Worm (Caenorhabditis elegans) whole organism, L3 larva: ENCODE results near the gene cutl-26.

Experiments
- elt-2 ChIP-seq: sonication (generic microtip); optimal IDR thresholded peaks from 2 replicates; lab custom pipeline; 2016; ENCODE audit warnings: missing genetic modification reagents, mild to moderate bottlenecking, missing genetic modification characterization, missing compliant biosample characterization
- elt-3 ChIP-seq, 3 experiments: fragments of 150-350 bp in 1 of 3; sonication (generic microtip) in 2 of 3; optimal IDR thresholded peaks; 2 replicates in 2 of 3; 4 replicates in 1 of 3; lab custom pipeline; 2014 to 2017; ENCODE audit warnings: missing biosample characterization in 3 of 3, missing genetic modification characterization in 3 of 3

- TF ChIP-seq elt-2 (tag; lab: Kevin White, UChicago) (no peak), elt-3 (tag; optimal IDR thresholded peaks at IDR 0.05; lab: Kevin White, UChicago) (no peak)
Observed at ce11 chrIV:657046-657445, 50.5 kb downstream of the cutl-26 start.
